Fruit fly (Drosophila melanogaster) whole organism: ENCODE measurements around the gene Vps13D.

ENCODE experiments used
- CG8478 ChIP-seq: fragments of >200 bp; optimal IDR thresholded peaks from 2 replicates; lab custom pipeline; 2018; ENCODE audit warnings: inconsistent platforms
- Dll ChIP-seq: fragments of >200 bp; optimal IDR thresholded peaks from 2 replicates; lab custom pipeline; 2017
- EcR ChIP-seq, 2 experiments: fragments of >200 bp; optimal IDR thresholded peaks; 2 replicates each; lab custom pipeline; 2017; ENCODE audit warnings: missing biosample characterization in 2 of 2, missing genetic modification characterization in 2 of 2, missing genetic modification reagents in 2 of 2
- pan ChIP-seq: fragments of >200 bp; optimal IDR thresholded peaks from 2 replicates; lab custom pipeline; 2017
- psq ChIP-seq: fragments of >200 bp; optimal IDR thresholded peaks from 2 replicates; lab custom pipeline; 2017
- usp ChIP-seq: fragments of >200 bp; optimal IDR thresholded peaks from 2 replicates; lab custom pipeline; 2017; ENCODE audit warnings: missing biosample characterization, missing genetic modification characterization, mixed read lengths

The Vps13D gene

DNA sequence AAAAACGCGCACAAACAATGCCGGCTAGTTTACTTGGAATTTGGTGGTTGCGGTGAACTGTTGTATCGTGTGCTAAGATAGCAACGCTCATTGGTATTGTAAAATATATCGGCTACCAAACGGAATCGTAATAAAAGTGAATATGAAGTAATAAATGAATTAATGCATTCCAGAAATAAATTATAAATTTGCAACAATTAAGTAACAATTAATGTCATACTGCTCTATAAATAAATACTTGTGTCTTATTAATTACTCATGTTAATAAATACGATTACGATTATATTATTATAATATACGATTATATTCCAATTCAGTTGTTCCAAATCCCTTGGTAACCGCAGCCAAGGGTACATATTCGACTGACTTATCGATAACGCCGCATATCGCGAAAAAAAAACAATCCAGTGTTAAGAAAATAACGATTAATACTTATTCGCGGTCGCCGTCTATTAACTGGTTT lies 20.3 kb upstream of the Vps13D start, which contains the start of the genes SmD1 and Ptp69D:
Gene SmD1, minus strand, starts transcription at position 62 of the 463 bp plus-strand sequence.
Gene Ptp69D, plus strand, starts transcription at position 396 of the 463 bp plus-strand sequence.
- TF ChIP-seq usp (GFP tag; lab: Kevin White, UChicago): no peak
- no peak for TF ChIP-seq psq (lab: Kevin White, UChicago)
- no peak for TF ChIP-seq CG8478 (lab: Kevin White, UChicago)

DNA sequence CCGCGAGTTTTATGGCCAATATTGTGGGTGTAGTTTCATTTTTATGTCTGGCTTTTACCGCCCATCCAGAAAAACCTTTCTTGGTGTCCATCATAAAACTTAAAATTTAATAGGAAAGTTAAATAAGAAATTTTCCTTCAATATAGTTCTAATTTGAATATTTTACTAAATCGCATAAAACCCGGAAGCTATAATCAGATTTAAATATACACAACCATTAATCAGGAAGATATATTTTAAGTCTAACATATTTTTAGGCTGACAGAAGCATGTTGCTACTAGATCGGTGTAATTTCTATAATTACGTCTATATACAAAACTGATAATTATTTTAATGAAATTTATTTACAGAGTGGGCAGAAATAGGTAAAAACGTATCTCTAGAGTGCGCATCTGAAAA lies 19.1 kb upstream of the Vps13D start:
- TF ChIP-seq Dll (no peak), pan (lab: Kevin White, UChicago) (no peak), psq (lab: Kevin White, UChicago) (no peak)

DNA sequence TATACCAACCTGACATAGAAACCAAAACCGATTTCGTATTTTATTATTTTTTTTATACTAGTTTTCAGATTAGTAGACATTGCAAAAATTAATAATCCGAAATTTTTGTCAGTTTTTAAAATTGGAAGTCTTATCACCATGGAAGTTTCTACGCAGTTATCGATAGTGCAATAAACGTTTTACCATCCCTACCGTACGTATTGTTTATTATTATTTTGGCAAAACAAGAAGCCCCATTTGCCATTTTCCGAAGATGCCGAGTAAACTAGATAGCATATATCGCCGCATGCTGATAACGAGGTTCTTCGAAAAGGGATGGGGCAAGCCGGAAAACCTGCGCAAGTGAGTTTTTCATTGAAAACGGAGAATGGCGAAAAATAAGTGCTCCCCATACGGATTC lies 13.2 kb upstream of the Vps13D start, which contains the start of gene CG32112:
Gene CG32112, plus strand, starts transcription at position 111 of the 400 bp plus-strand sequence.
- no peak for TF ChIP-seq pan (lab: Kevin White, UChicago)
- TF ChIP-seq usp (GFP tag; lab: Kevin White, UChicago): no peak
- TF ChIP-seq EcR (GFP tag; optimal IDR thresholded peaks at IDR 0.05; lab: Kevin White, UChicago): no peak
- no peak for TF ChIP-seq CG8478 (lab: Kevin White, UChicago)
- TF ChIP-seq psq (lab: Kevin White, UChicago): no peak
- TF ChIP-seq Dll: no peak

DNA sequence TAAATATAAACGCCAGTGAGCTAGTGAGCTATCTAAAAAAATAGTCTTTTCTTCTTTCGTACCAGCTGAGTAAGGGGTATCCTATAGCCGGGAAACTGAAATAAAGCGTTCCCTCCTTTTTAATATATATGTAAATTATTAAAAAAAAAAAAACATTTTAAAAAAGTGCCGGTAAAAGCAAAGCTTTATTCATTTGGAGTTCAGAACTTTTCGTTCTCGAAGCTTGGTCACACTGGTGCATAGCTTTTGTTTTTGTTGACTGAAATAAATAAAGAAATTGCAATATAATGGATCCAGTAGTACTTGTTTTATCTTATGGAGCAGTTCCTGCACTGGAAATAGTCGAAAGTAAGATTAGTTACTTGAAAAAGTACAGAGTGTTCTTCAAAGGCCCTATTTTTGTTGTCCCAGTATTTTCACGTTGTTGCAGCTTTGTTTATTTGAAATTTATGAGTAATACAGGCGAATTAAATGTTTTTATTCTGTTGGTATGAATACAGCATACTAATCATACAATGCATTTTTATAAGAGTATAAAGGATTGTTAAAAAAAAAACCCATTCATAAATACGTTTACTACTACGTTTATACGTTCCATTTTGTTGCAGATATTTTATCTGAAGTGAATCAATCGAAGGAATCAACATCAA lies 9.6 kb upstream of the Vps13D start, which contains the start of gene CG32109:
Gene CG32109, plus strand, starts transcription at position 224 of the 650 bp plus-strand sequence.
- TF ChIP-seq EcR (GFP tag; optimal IDR thresholded peaks at IDR 0.05; lab: Kevin White, UChicago) (no peak), Dll (no peak), psq (lab: Kevin White, UChicago) (no peak), CG8478 (lab: Kevin White, UChicago) (no peak), usp (GFP tag; lab: Kevin White, UChicago) (no peak), pan (lab: Kevin White, UChicago) (no peak)

DNA sequence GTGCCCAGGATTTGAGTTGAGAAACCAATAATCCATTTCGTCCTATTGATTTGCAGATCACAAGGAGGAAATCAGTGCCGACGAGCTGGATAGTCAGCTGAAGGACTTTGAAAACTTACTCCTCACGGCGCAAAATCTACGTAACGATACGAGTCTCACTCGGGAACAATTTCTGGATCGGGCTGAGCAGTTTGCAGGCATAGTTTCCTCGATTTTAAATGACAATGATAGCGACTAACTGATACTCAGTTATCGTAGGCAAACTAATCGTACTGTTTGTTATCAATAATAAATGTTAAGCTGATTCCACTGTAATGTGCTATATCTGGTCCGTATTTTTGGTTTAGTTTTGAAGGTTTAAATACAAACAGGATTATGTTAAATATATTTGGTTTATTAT lies 8.6 kb upstream of the Vps13D start:
- TF ChIP-seq psq (lab: Kevin White, UChicago) (no peak), EcR (GFP tag; optimal IDR thresholded peaks at IDR 0.05; lab: Kevin White, UChicago) (no peak), pan (lab: Kevin White, UChicago) (no peak), usp (GFP tag; lab: Kevin White, UChicago) (no peak), CG8478 (lab: Kevin White, UChicago) (no peak), Dll (no peak)

DNA sequence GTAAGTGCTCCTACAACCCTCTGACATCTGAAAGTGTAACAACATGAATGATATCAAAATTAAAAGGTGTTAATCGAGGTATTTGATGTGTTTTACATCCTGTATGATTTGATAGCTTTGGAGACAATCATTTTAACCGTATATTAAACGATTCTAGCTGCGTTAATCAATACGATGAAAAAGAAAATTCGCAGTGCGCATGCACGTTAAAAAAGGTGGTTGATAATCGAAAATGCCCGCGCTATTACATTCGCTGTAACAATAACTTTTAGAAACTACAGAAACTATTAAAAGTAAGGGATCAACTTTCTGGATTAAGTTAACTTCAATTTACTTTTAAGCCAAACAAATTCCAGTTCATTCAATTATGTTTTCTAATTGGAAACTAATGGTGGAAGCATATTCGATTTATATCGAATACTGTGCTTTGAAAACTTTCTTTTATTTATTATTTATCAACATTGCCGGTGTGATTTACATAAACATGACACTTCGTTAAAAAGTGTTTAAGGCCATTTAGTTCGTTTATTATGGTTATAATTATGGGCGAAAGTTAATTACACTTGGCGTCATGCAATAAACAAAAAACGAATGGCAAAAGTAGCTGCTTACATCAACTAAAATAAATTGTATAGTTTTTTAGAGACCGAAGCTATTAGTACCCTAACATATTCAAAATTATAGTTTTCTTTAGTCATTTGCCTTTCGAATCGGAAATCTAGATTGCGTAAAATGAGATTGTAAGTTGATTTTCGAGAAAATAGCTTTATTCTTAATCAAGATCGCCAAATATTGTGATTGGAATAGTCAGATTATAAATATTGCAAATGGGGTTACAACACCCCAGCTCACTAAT lies 5.9 kb upstream of the Vps13D start:
- no peak for TF ChIP-seq EcR (GFP tag; optimal IDR thresholded peaks at IDR 0.05; lab: Kevin White, UChicago)
- no peak for TF ChIP-seq usp (GFP tag; lab: Kevin White, UChicago)
- TF ChIP-seq psq (lab: Kevin White, UChicago): no peak
- no peak for TF ChIP-seq pan (lab: Kevin White, UChicago)
- no peak for TF ChIP-seq Dll
- TF ChIP-seq CG8478 (lab: Kevin White, UChicago): no peak

DNA sequence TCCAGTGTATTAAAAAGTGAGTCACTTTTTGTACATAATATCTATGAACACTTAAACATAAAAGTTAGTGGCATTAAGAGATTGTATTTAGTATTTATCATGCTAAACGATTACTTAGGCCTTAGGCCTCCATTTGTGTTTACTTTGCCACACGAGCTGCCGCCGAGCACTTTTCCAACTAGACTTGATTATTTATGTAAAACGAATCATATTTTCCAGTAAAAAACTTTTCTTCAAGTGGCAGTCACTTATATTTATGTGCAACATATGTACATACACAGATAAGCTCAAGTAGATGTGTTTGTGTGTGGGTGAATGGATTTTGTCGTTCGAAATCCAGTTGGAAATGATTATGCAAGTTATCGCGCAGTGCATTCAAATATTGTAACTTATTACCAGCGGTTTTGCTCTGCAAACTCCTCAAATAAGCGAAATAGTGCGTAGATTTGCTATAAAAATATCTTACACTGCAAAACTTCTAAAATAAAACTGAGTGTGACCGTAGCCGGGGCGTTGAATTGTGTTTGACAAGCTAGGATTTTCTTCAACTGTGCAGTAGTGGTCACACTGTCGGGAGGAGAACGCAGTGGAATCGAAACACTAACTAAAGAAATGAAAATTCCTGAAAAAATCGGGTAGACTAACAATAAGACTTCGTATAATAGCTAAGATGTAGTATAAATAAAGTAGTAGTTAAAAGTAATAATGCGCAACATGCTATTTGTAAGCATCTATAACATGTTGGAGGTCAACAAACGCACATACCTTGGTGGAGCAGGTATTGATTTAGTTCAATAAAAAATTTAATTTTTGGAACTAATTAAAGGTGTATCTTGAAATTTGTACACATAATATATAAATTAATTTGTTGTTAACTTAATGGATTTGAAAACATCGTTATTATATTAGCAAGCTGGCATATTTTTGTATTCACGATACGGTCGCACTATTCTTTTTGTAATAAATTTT lies 5.0 kb upstream of the Vps13D start, which contains the start of the genes Klc and CG10984:
Gene Klc, minus strand, starts transcription at position 490 of the 969 bp plus-strand sequence.
Gene CG10984, plus strand, starts transcription at position 553 of the 969 bp plus-strand sequence.
- TF ChIP-seq psq (lab: Kevin White, UChicago) (no peak), pan (lab: Kevin White, UChicago) (no peak), CG8478 (lab: Kevin White, UChicago) (no peak), Dll (no peak), EcR (GFP tag; optimal IDR thresholded peaks at IDR 0.05; lab: Kevin White, UChicago) (no peak), usp (GFP tag; lab: Kevin White, UChicago) (no peak)

DNA sequence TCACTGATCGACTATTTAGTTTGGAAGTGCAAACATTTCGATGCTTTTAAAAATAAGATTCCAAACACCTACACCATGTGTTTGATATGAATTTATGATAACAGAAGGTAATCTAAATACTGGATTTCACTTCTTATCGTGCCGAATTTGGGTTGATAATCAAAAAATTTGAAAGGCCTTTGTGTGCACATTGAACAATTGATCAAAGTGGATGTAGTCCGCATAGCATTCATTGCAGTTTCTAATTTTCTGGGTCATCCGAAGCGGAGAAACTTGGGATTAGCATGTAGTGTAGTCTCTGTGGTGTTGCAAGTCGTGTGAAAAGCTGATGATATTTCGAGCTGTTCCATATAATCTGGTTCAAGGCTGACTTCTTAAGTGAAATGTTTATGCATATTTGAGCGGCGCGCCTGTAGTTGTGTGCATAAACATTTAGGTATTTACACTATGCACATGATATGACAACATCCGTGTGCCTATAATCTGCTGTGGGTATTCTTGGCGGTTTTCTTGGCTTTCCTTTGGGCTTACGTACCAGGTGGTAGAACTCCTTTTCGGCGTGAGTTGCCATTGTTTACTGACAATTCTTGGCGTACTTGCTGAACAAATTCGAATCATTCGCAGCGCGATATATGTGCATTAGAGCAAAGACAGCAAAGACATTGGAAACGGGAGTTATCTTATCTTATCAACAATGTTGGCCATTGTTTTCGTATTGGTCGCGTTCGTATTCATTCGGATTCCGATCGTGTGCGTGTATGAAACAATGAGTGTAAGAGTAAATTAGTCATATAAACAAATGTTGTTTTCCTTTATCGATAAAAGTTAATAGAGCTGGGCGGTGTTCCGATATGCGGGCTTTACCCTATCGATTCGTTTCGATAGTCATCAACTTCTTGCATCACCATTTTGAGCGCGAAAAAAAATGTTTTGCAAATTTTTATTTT lies 18.2 kb downstream of the Vps13D start, which contains the start of gene Hip1:
Gene Hip1, minus strand, starts transcription at position 834 of the 947 bp plus-strand sequence.
- TF ChIP-seq psq (lab: Kevin White, UChicago) (no peak), Dll (no peak), CG8478 (lab: Kevin White, UChicago) (no peak), usp (GFP tag; lab: Kevin White, UChicago) (no peak), EcR (GFP tag; optimal IDR thresholded peaks at IDR 0.05; lab: Kevin White, UChicago) (no peak), pan (lab: Kevin White, UChicago) (no peak)

DNA sequence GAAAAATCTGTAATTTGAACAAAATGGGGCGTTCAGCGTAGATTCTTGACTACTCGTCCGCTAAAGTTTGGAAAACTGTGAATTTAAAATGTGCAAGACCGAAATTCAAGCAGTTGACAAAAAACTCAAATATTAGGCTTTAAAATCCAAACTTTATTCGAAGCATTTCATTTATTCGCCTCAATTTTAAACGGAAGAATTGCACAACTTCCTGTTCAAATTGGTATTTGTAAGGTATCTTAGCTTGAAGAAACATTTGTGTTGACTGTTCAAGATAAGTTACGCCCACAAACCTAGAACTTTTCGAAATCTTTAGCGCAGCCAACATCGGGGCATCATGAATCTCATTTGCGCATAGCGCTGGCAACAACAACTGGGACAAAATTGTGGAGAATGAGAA lies 23.8 kb downstream of the Vps13D start, which contains the start of gene CG32106:
Gene CG32106, minus strand, starts transcription at position 101 of the 400 bp plus-strand sequence.
- TF ChIP-seq Dll (no peak), pan (lab: Kevin White, UChicago) (no peak), usp (GFP tag; lab: Kevin White, UChicago) (no peak), CG8478 (lab: Kevin White, UChicago) (no peak), psq (lab: Kevin White, UChicago) (no peak)
